Worm (Caenorhabditis elegans): Measurements from ENCODE around the gene fbxa-142.

Gene fbxa-142

ce11 chrV:16174109-16174508, 43.0 kb upstream of the fbxa-142 start:
- TF ChIP-seq ceh-100 (GFP tag; IDR thresholded peaks at IDR 0.05) (no peak), dox-1 (GFP tag; IDR thresholded peaks at IDR 0.05) (no peak), F57A8.1 (GFP tag; optimal IDR thresholded peaks at IDR 0.05) (no peak), snpc-3.4 (tag; optimal IDR thresholded peaks at IDR 0.05) (no peak), zfh-2 (GFP tag; conservative IDR thresholded peaks at IDR 0.05) (no peak), atf-7 (tag; optimal IDR thresholded peaks at IDR 0.05) (no peak), tbp1 (GFP tag; optimal IDR thresholded peaks at IDR 0.05) (no peak), lsy-27 (tag; optimal IDR thresholded peaks at IDR 0.05; ENCODE audit: borderline replicate concordance, insufficient read depth) (no peak), attf-5 (GFP tag; optimal IDR thresholded peaks at IDR 0.05) (no peak)

- no peak for TF ChIP-seq ceh-27 (GFP tag; optimal IDR thresholded peaks at IDR 0.05)
- TF ChIP-seq lin-26 (GFP tag; IDR thresholded peaks at IDR 0.05) = no peak
- TF ChIP-seq akir-1 (GFP tag; optimal IDR thresholded peaks at IDR 0.05) = no peak
- no peak for TF ChIP-seq T07F8.4 (tag; optimal IDR thresholded peaks at IDR 0.05)
- no peak for TF ChIP-seq tbx-9 (tag; optimal IDR thresholded peaks at IDR 0.05; ENCODE audit: borderline replicate concordance)
- TF ChIP-seq C06A6.2 (GFP tag; conservative IDR thresholded peaks at IDR 0.05) = no peak
- no peak for TF ChIP-seq rcor-1 (GFP tag; IDR thresholded peaks at IDR 0.05)
- TF ChIP-seq efl-1 (GFP tag; optimal IDR thresholded peaks at IDR 0.05) = no peak
- no peak for TF ChIP-seq let-607 (tag; optimal IDR thresholded peaks at IDR 0.05)
- no peak for TF ChIP-seq lir-1 (GFP tag; conservative IDR thresholded peaks at IDR 0.05)
- no peak for TF ChIP-seq nhr-27 (tag; optimal IDR thresholded peaks at IDR 0.05)
Observed at ce11 chrV:16171721-16172120, 40.6 kb upstream of the fbxa-142 start, which contains the start of gene K05D4.9. K05D4.9 (minus strand) TSS chrV:16171821.

ce11 chrV:16169026-16169425, 37.9 kb upstream of the fbxa-142 start, which contains the start of gene str-111:
str-111 (minus strand) TSS chrV:16169126.
- TF ChIP-seq Y95B8A.8 (GFP tag; IDR thresholded peaks at IDR 0.05) (no peak), K12H6.12 (tag; optimal IDR thresholded peaks at IDR 0.05) (no peak), pha-4 (tag; optimal IDR thresholded peaks at IDR 0.05) (no peak), D2030.7 (GFP tag; IDR thresholded peaks at IDR 0.05) (no peak), nhr-27 (tag; optimal IDR thresholded peaks at IDR 0.05) (no peak), F10E7.11 (tag; optimal IDR thresholded peaks at IDR 0.05) (no peak), nhr-90 (tag; optimal IDR thresholded peaks at IDR 0.05) (no peak), F49E8.2 (tag; optimal IDR thresholded peaks at IDR 0.05; ENCODE audit: insufficient read depth) (no peak), lsy-27 (tag; optimal IDR thresholded peaks at IDR 0.05; ENCODE audit: borderline replicate concordance, insufficient read depth) (no peak), cebp-1 (GFP tag; IDR thresholded peaks at IDR 0.05) (no peak), cebp-1 (tag; optimal IDR thresholded peaks at IDR 0.05) (no peak), F33H1.4 (GFP tag; IDR thresholded peaks at IDR 0.05) (no peak), lin-35 (GFP tag; optimal IDR thresholded peaks at IDR 0.05) (no peak), Y53F4B.3 (GFP tag; IDR thresholded peaks at IDR 0.05) (no peak), unc-62 (GFP tag; optimal IDR thresholded peaks at IDR 0.05) (no peak), ztf-28 (GFP tag; IDR thresholded peaks at IDR 0.05) (no peak), mes-4 (tag; optimal IDR thresholded peaks at IDR 0.05) (no peak), hlh-12 (tag; optimal IDR thresholded peaks at IDR 0.05) (no peak), F55B11.4 (tag; optimal IDR thresholded peaks at IDR 0.05; ENCODE audit: borderline replicate concordance, insufficient read depth) (no peak)

Measured in whole organism, young adult.